Fruit fly (Drosophila melanogaster) whole organism, prepupa: ENCODE data around the gene CG12155.

ENCODE experiments used
- Blimp-1 ChIP-seq: fragments of 200-800 bp; sonication (Bioruptor generic); optimal IDR thresholded peaks from 3 replicates; lab custom pipeline; 2017; ENCODE audit warnings: missing biosample characterization, missing genetic modification characterization, mild to moderate bottlenecking, moderate library complexity, missing genetic modification reagents
- CG10669 ChIP-seq: fragments of 200-800 bp; sonication (Bioruptor generic); optimal IDR thresholded peaks from 3 replicates; lab custom pipeline; 2018; ENCODE audit warnings: missing biosample characterization, mild to moderate bottlenecking, missing genetic modification characterization, moderate library complexity
- CG11294 ChIP-seq: fragments of 200-800 bp; sonication (Bioruptor generic); IDR thresholded peaks from 2 replicates; pipeline ENCODE4 v1.3.6; 2022; ENCODE audit warnings: missing biosample characterization, missing genetic modification characterization
- CG11762 ChIP-seq: fragments of 200-800 bp; sonication (Bioruptor generic); optimal IDR thresholded peaks from 3 replicates; lab custom pipeline; 2016; ENCODE audit warnings: missing biosample characterization, missing genetic modification characterization; ENCODE audit not compliant: insufficient read depth
- CG11902 ChIP-seq: fragments of 200-800 bp; sonication (Bioruptor generic); optimal IDR thresholded peaks from 3 replicates; lab custom pipeline; 2016; ENCODE audit warnings: missing biosample characterization, missing genetic modification characterization
- CG15336 ChIP-seq: fragments of 200-800 bp; sonication (Bioruptor generic); IDR thresholded peaks from 2 replicates; pipeline ENCODE4 v1.3.6; 2022; ENCODE audit warnings: missing biosample characterization, missing genetic modification characterization
- CG16779 ChIP-seq: fragments of 200-800 bp; sonication (Bioruptor generic); optimal IDR thresholded peaks from 3 replicates; lab custom pipeline; 2017; ENCODE audit warnings: missing biosample characterization, mild to moderate bottlenecking, missing genetic modification characterization
- CG3032 ChIP-seq: fragments of 200-800 bp; optimal IDR thresholded peaks from 2 replicates; lab custom pipeline; 2019; ENCODE audit warnings: missing biosample characterization, mild to moderate bottlenecking, missing genetic modification characterization, moderate library complexity
- CG31627 ChIP-seq: fragments of 200-800 bp; sonication (Bioruptor generic); optimal IDR thresholded peaks from 3 replicates; lab custom pipeline; 2016; ENCODE audit warnings: missing biosample characterization, missing genetic modification characterization
- CG32006 ChIP-seq: fragments of 200-800 bp; sonication (Bioruptor generic); optimal IDR thresholded peaks from 3 replicates; lab custom pipeline; 2017; ENCODE audit warnings: missing biosample characterization, mild to moderate bottlenecking, missing genetic modification characterization
- CG3919 ChIP-seq: fragments of 200-800 bp; sonication (Bioruptor generic); optimal IDR thresholded peaks from 3 replicates; lab custom pipeline; 2016; ENCODE audit warnings: missing biosample characterization, missing genetic modification characterization
- CG4318 ChIP-seq: fragments of 200-800 bp; sonication (Bioruptor generic); optimal IDR thresholded peaks from 3 replicates; lab custom pipeline; 2017; ENCODE audit warnings: missing biosample characterization, mild to moderate bottlenecking, missing genetic modification characterization
- CG6163 ChIP-seq: fragments of 200-800 bp; sonication (Bioruptor generic); IDR thresholded peaks from 3 replicates; pipeline ENCODE4 v1.3.6; 2022; ENCODE audit warnings: missing biosample characterization, missing genetic modification characterization
- CG6276 ChIP-seq: fragments of 200-800 bp; sonication (Bioruptor generic); optimal IDR thresholded peaks from 2 replicates; lab custom pipeline; 2017; ENCODE audit warnings: missing biosample characterization, mild to moderate bottlenecking, missing genetic modification characterization
- CG6792 ChIP-seq: fragments of 200-800 bp; sonication (Bioruptor generic); optimal IDR thresholded peaks from 3 replicates; lab custom pipeline; 2016; ENCODE audit warnings: missing biosample characterization, missing genetic modification characterization
- CG6808 ChIP-seq: fragments of 200-800 bp; sonication (Bioruptor generic); optimal IDR thresholded peaks from 3 replicates; lab custom pipeline; 2017; ENCODE audit warnings: missing biosample characterization, missing genetic modification characterization, mild to moderate bottlenecking, moderate library complexity, missing genetic modification reagents
- CG6854 ChIP-seq: fragments of 200-800 bp; sonication (Bioruptor generic); optimal IDR thresholded peaks from 2 replicates; lab custom pipeline; 2017; ENCODE audit warnings: missing biosample characterization, mild to moderate bottlenecking, missing genetic modification characterization
- CG7368 ChIP-seq: fragments of 200-800 bp; sonication (Bioruptor generic); optimal IDR thresholded peaks from 3 replicates; lab custom pipeline; 2016; ENCODE audit warnings: missing biosample characterization, missing genetic modification characterization
- CG8119 ChIP-seq: fragments of 200-800 bp; sonication (Bioruptor generic); IDR thresholded peaks from 3 replicates; pipeline ENCODE4 v1.3.6; 2022; ENCODE audit warnings: missing biosample characterization, missing genetic modification characterization
- CG8319 ChIP-seq: fragments of 200-800 bp; sonication (Bioruptor generic); optimal IDR thresholded peaks from 3 replicates; lab custom pipeline; 2016; ENCODE audit warnings: missing biosample characterization, missing genetic modification characterization
- CG8632 ChIP-seq: fragments of 200-800 bp; sonication (Bioruptor generic); optimal IDR thresholded peaks from 3 replicates; lab custom pipeline; 2016; ENCODE audit warnings: missing biosample characterization, missing genetic modification characterization
- CG9139 ChIP-seq: fragments of 200-800 bp; sonication (Bioruptor generic); optimal IDR thresholded peaks from 3 replicates; lab custom pipeline; 2017; ENCODE audit warnings: missing biosample characterization, mild to moderate bottlenecking, missing genetic modification characterization
- Eip75B ChIP-seq: fragments of 200-800 bp; sonication (Bioruptor generic); optimal IDR thresholded peaks from 3 replicates; lab custom pipeline; 2016; ENCODE audit warnings: missing biosample characterization, missing genetic modification characterization
- Eip78C ChIP-seq: fragments of 200-800 bp; sonication (Bioruptor generic); peaks from one replicate; lab custom pipeline; 2016; ENCODE audit warnings: missing biosample characterization, missing genetic modification characterization
- Eip93F ChIP-seq: fragments of 200-800 bp; sonication (Bioruptor generic); optimal IDR thresholded peaks from 2 replicates; lab custom pipeline; 2016; ENCODE audit warnings: missing biosample characterization, mild to moderate bottlenecking, missing genetic modification characterization
- Ets21C ChIP-seq: fragments of 200-800 bp; sonication (Bioruptor generic); optimal IDR thresholded peaks from 3 replicates; lab custom pipeline; 2016; ENCODE audit warnings: missing biosample characterization, missing genetic modification characterization
- Ets96B ChIP-seq: fragments of 200-800 bp; optimal IDR thresholded peaks from 2 replicates; lab custom pipeline; 2019; ENCODE audit warnings: missing biosample characterization, mild to moderate bottlenecking, missing genetic modification characterization, moderate library complexity
- Gug ChIP-seq: fragments of 200-800 bp; sonication (Bioruptor generic); IDR thresholded peaks from 2 replicates; pipeline ENCODE4 v1.3.6; 2022; ENCODE audit warnings: missing biosample characterization, missing genetic modification characterization
- Hr38 ChIP-seq: sonication (Bioruptor generic); optimal IDR thresholded peaks from 2 replicates; lab custom pipeline; 2016; ENCODE audit warnings: missing biosample characterization, missing genetic modification characterization
- Hr39 ChIP-seq: fragments of 200-800 bp; sonication (Bioruptor generic); optimal IDR thresholded peaks from 2 replicates; lab custom pipeline; 2016; ENCODE audit warnings: missing biosample characterization, missing genetic modification characterization
- Hr4 ChIP-seq: fragments of 200-800 bp; sonication (Bioruptor generic); optimal IDR thresholded peaks from 3 replicates; lab custom pipeline; 2016; ENCODE audit warnings: missing biosample characterization, missing genetic modification characterization
- Lpt ChIP-seq: fragments of 200-800 bp; sonication (Bioruptor generic); optimal IDR thresholded peaks from 3 replicates; lab custom pipeline; 2016; ENCODE audit warnings: missing biosample characterization, missing genetic modification characterization
- Met ChIP-seq: fragments of 200-800 bp; sonication (Bioruptor generic); optimal IDR thresholded peaks from 3 replicates; lab custom pipeline; 2016; ENCODE audit warnings: missing biosample characterization, missing genetic modification characterization
- OdsH ChIP-seq: fragments of 200-800 bp; sonication (Bioruptor generic); optimal IDR thresholded peaks from 3 replicates; lab custom pipeline; 2016; ENCODE audit warnings: missing biosample characterization, missing genetic modification characterization
- Smox ChIP-seq: fragments of 200-800 bp; sonication (Bioruptor generic); optimal IDR thresholded peaks from 3 replicates; lab custom pipeline; 2016; ENCODE audit warnings: missing biosample characterization, missing genetic modification characterization
- Sox102F ChIP-seq: fragments of 200-800 bp; sonication (Bioruptor generic); optimal IDR thresholded peaks from 2 replicates; lab custom pipeline; 2016; ENCODE audit warnings: missing biosample characterization, mild to moderate bottlenecking, missing genetic modification characterization
- Sox14 ChIP-seq: fragments of 200-800 bp; sonication (Bioruptor generic); optimal IDR thresholded peaks from 3 replicates; lab custom pipeline; 2016; ENCODE audit warnings: missing biosample characterization, missing genetic modification characterization
- achi ChIP-seq: fragments of 200-800 bp; sonication (Bioruptor generic); optimal IDR thresholded peaks from 3 replicates; lab custom pipeline; 2016; ENCODE audit warnings: missing biosample characterization, missing genetic modification characterization
- acj6 ChIP-seq: fragments of 200-800 bp; sonication (Bioruptor generic); optimal IDR thresholded peaks from 3 replicates; lab custom pipeline; 2016; ENCODE audit warnings: missing biosample characterization, missing genetic modification characterization
- cyc ChIP-seq: fragments of 200-800 bp; sonication (Bioruptor generic); optimal IDR thresholded peaks from 3 replicates; lab custom pipeline; 2016; ENCODE audit warnings: missing biosample characterization, missing genetic modification characterization
- dac ChIP-seq: fragments of 200-800 bp; sonication (Bioruptor generic); optimal IDR thresholded peaks from 2 replicates; lab custom pipeline; 2017; ENCODE audit warnings: missing biosample characterization, mild to moderate bottlenecking, missing genetic modification characterization
- dsx ChIP-seq: fragments of 200-800 bp; optimal IDR thresholded peaks from 3 replicates; lab custom pipeline; 2019; ENCODE audit warnings: missing biosample characterization, mild to moderate bottlenecking, missing genetic modification characterization, moderate library complexity; ENCODE audit not compliant: poor library complexity, severe bottlenecking
- eg ChIP-seq: fragments of 200-800 bp; sonication (Bioruptor generic); IDR thresholded peaks from 3 replicates; pipeline ENCODE4 v1.3.6; 2022; ENCODE audit warnings: missing biosample characterization, missing genetic modification characterization
- esn ChIP-seq: fragments of 200-800 bp; sonication (Bioruptor generic); optimal IDR thresholded peaks from 2 replicates; lab custom pipeline; 2016; ENCODE audit warnings: missing biosample characterization, mild to moderate bottlenecking, missing genetic modification characterization, moderate library complexity
- fd85E ChIP-seq: fragments of 200-800 bp; sonication (Bioruptor generic); optimal IDR thresholded peaks from 3 replicates; lab custom pipeline; 2016; ENCODE audit warnings: missing biosample characterization, missing genetic modification characterization
- fkh ChIP-seq: fragments of 200-800 bp; sonication (Bioruptor generic); optimal IDR thresholded peaks from 3 replicates; lab custom pipeline; 2017; ENCODE audit warnings: missing biosample characterization, mild to moderate bottlenecking, missing genetic modification characterization, moderate library complexity
- lz ChIP-seq: fragments of 200-800 bp; sonication (Bioruptor generic); optimal IDR thresholded peaks from 3 replicates; lab custom pipeline; 2016; ENCODE audit warnings: missing biosample characterization, missing genetic modification characterization
- salr ChIP-seq, 2 experiments: fragments of 200-800 bp; sonication (Bioruptor generic); optimal IDR thresholded peaks; 3 replicates each; lab custom pipeline; 2016 to 2018; ENCODE audit warnings: missing biosample characterization in 2 of 2, missing genetic modification characterization in 2 of 2, mild to moderate bottlenecking in 1 of 2
- ss ChIP-seq, 2 experiments: fragments of 200-800 bp; sonication (Bioruptor generic); optimal IDR thresholded peaks; 2 replicates in 1 of 2; 3 replicates in 1 of 2; lab custom pipeline; 2017 to 2018; ENCODE audit warnings: mild to moderate bottlenecking in 2 of 2, missing biosample characterization in 2 of 2, missing genetic modification characterization in 2 of 2, moderate library complexity in 1 of 2
- svp ChIP-seq: fragments of 200-800 bp; sonication (Bioruptor generic); peaks from one replicate; lab custom pipeline; 2016; ENCODE audit warnings: missing biosample characterization, missing genetic modification characterization
- vri ChIP-seq: fragments of 200-800 bp; sonication (Bioruptor generic); optimal IDR thresholded peaks from 3 replicates; lab custom pipeline; 2016; ENCODE audit warnings: missing biosample characterization, mild to moderate bottlenecking, missing genetic modification characterization

The CG12155 gene

dm6 chrX:7700239-7700793 lies 28.2 kb upstream of the CG12155 start:
- TF ChIP-seq eg (GFP tag; lab: Robert Waterston, UW) (peak; percentile 96), CG3919 (GFP tag; lab: Kevin White, UChicago) (peak; percentile 79), Hr38 (GFP tag; lab: Kevin White, UChicago) (peak; percentile 73), CG32006 (GFP tag; lab: Kevin White, UChicago) (peak; percentile 89), Smox (peak; percentile 80), Lpt (GFP tag; lab: Kevin White, UChicago) (peak; percentile 73), CG16779 (tag; lab: Kevin White, UChicago) (no peak), CG6276 (GFP tag; lab: Kevin White, UChicago) (peak; percentile 78), CG6808 (GFP tag; lab: Kevin White, UChicago) (no peak), lz (GFP tag; lab: Kevin White, UChicago) (peak; percentile 87), fd85E (GFP tag; lab: Kevin White, UChicago) (no peak), CG10669 (peak; percentile 60), achi (GFP tag; lab: Kevin White, UChicago) (peak; percentile 81), CG6854 (no peak), CG3032 (tag; lab: Kevin White, UChicago) (peak; percentile 67), Blimp-1 (GFP tag; lab: Kevin White, UChicago) (peak; percentile 3), svp (GFP tag; lab: Kevin White, UChicago) (peak; percentile 89), Sox102F (peak; percentile 66), Eip93F (GFP tag; lab: Kevin White, UChicago) (no peak), Met (GFP tag; lab: Kevin White, UChicago) (peak; percentile 86), CG7368 (GFP tag; lab: Kevin White, UChicago) (peak; percentile 79), Sox14 (GFP tag; lab: Kevin White, UChicago) (peak; percentile 85), CG11902 (GFP tag; lab: Kevin White, UChicago) (peak; percentile 80), cyc (GFP tag; lab: Kevin White, UChicago) (peak; percentile 89), vri (GFP tag; lab: Kevin White, UChicago) (peak; percentile 82), CG6163 (GFP tag; lab: Robert Waterston, UW) (peak; percentile 89), acj6 (peak; percentile 84), esn (peak; percentile 85), Hr4 (peak; percentile 85), ss (GFP tag; optimal IDR thresholded peaks at IDR 0.05; lab: Kevin White, UChicago) (peak in 1 of 2 experiments; percentile 35), CG4318 (GFP tag; lab: Kevin White, UChicago) (peak; percentile 77), Eip78C (peak; percentile 89), CG11762 (GFP tag; lab: Kevin White, UChicago) (peak; percentile 58), fkh (GFP tag; lab: Kevin White, UChicago) (peak; percentile 74), Ets96B (tag; lab: Kevin White, UChicago) (peak; percentile 50), Eip75B (GFP tag; lab: Kevin White, UChicago) (peak; percentile 44), CG11294 (GFP tag; lab: Robert Waterston, UW) (peak; percentile 89), salr (GFP tag; optimal IDR thresholded peaks at IDR 0.05; lab: Kevin White, UChicago) (peak; percentile 60 to 62), Hr39 (GFP tag; lab: Kevin White, UChicago) (peak; percentile 92), Ets21C (peak; percentile 84), dac (GFP tag; lab: Kevin White, UChicago) (peak; percentile 85), dsx (no peak), CG6792 (peak; percentile 76), CG15336 (GFP tag; lab: Robert Waterston, UW) (peak; percentile 88), OdsH (peak; percentile 87), CG31627 (GFP tag; lab: Kevin White, UChicago) (peak; percentile 92), CG8632 (GFP tag; lab: Kevin White, UChicago) (peak; percentile 53), CG8119 (peak; percentile 82), Gug (GFP tag; lab: Robert Waterston, UW) (peak; percentile 91), CG8319 (peak; percentile 56), CG9139 (GFP tag; lab: Kevin White, UChicago) (no peak)
